Fruit fly (Drosophila melanogaster) whole organism, embryonic: ENCODE results near the gene CG11986.

Experiments used
- B-H2 ChIP-seq: fragments of 200-800 bp; sonication (Bioruptor generic); optimal IDR thresholded peaks from 2 replicates; lab custom pipeline; 2018; ENCODE audit warnings: missing biosample characterization, mild to moderate bottlenecking, missing genetic modification characterization
- CG11723 ChIP-seq: fragments of 200-800 bp; sonication (Bioruptor generic); optimal IDR thresholded peaks from 2 replicates; lab custom pipeline; 2017; ENCODE audit warnings: missing biosample characterization, mild to moderate bottlenecking, missing genetic modification characterization
- CG13123 ChIP-seq: fragments of 200-800 bp; sonication (Bioruptor generic); optimal IDR thresholded peaks from 2 replicates; lab custom pipeline; 2016; ENCODE audit warnings: missing biosample characterization, missing genetic modification characterization
- CG15696 ChIP-seq: fragments of 200-800 bp; sonication (Bioruptor generic); optimal IDR thresholded peaks from 2 replicates; lab custom pipeline; 2019; ENCODE audit warnings: missing biosample characterization, mild to moderate bottlenecking, missing genetic modification characterization, moderate library complexity
- CG1603 ChIP-seq: fragments of 200-800 bp; sonication (Bioruptor generic); optimal IDR thresholded peaks from 2 replicates; lab custom pipeline; 2019; ENCODE audit warnings: missing biosample characterization, mild to moderate bottlenecking, missing genetic modification characterization, moderate library complexity
- CG17829 ChIP-seq: fragments of 200-800 bp; optimal IDR thresholded peaks from 2 replicates; lab custom pipeline; 2019; ENCODE audit warnings: missing biosample characterization, mild to moderate bottlenecking, missing genetic modification characterization, moderate library complexity
- CG17912 ChIP-seq: fragments of 200-800 bp; sonication (Bioruptor generic); optimal IDR thresholded peaks from 2 replicates; lab custom pipeline; 2018; ENCODE audit warnings: missing biosample characterization, mild to moderate bottlenecking, missing genetic modification characterization
- CG4820 ChIP-seq: fragments of 200-800 bp; sonication (Bioruptor generic); optimal IDR thresholded peaks from 3 replicates; lab custom pipeline; 2016; ENCODE audit warnings: missing biosample characterization, missing genetic modification characterization
- CG7271 ChIP-seq: fragments of 200-800 bp; sonication (Bioruptor generic); optimal IDR thresholded peaks from 2 replicates; lab custom pipeline; 2018; ENCODE audit warnings: missing biosample characterization, mild to moderate bottlenecking, missing genetic modification characterization, moderate library complexity
- CG7357 ChIP-seq: fragments of 200-800 bp; sonication (Bioruptor generic); IDR thresholded peaks from 3 replicates; pipeline ENCODE4 v1.3.6; 2022; ENCODE audit warnings: missing biosample characterization, missing genetic modification characterization
- CG7556 ChIP-seq: fragments of 200-800 bp; sonication (Bioruptor generic); optimal IDR thresholded peaks from 2 replicates; lab custom pipeline; 2017; ENCODE audit warnings: missing biosample characterization, mild to moderate bottlenecking, missing genetic modification characterization
- CG7839 ChIP-seq: fragments of 200-800 bp; sonication (Bioruptor generic); optimal IDR thresholded peaks from 3 replicates; lab custom pipeline; 2018; ENCODE audit warnings: missing biosample characterization, mild to moderate bottlenecking, missing genetic modification characterization, moderate library complexity
- CG7987 ChIP-seq: fragments of 200-800 bp; sonication (Bioruptor generic); optimal IDR thresholded peaks from 2 replicates; lab custom pipeline; 2018; ENCODE audit warnings: missing biosample characterization, mild to moderate bottlenecking, missing genetic modification characterization, moderate library complexity
- CG9215 ChIP-seq: fragments of 200-800 bp; sonication (Bioruptor generic); IDR thresholded peaks from 2 replicates; pipeline ENCODE4 v1.3.6; 2022; ENCODE audit warnings: missing biosample characterization, missing genetic modification characterization
- CG9797 ChIP-seq: fragments of 200-800 bp; sonication (Bioruptor generic); optimal IDR thresholded peaks from 3 replicates; lab custom pipeline; 2018; ENCODE audit warnings: missing biosample characterization, mild to moderate bottlenecking, missing genetic modification characterization
- Camta ChIP-seq: fragments of 200-800 bp; sonication (Bioruptor generic); optimal IDR thresholded peaks from 2 replicates; lab custom pipeline; 2016; ENCODE audit warnings: missing biosample characterization, missing genetic modification characterization
- Chrac-16 ChIP-seq: fragments of 200-800 bp; sonication (Bioruptor generic); optimal IDR thresholded peaks from 3 replicates; lab custom pipeline; 2016; ENCODE audit warnings: missing biosample characterization, missing genetic modification characterization
- CoRest ChIP-seq: fragments of 200-800 bp; sonication (Bioruptor generic); optimal IDR thresholded peaks from 3 replicates; lab custom pipeline; 2018; ENCODE audit warnings: missing biosample characterization, mild to moderate bottlenecking, missing genetic modification characterization, moderate library complexity
- Doc2 ChIP-seq: fragments of 200-800 bp; sonication (Bioruptor generic); IDR thresholded peaks from 2 replicates; pipeline ENCODE4 v1.3.6; 2022; ENCODE audit warnings: missing biosample characterization, missing genetic modification characterization
- Fer1 ChIP-seq: fragments of 200-800 bp; sonication (Bioruptor generic); optimal IDR thresholded peaks from 2 replicates; lab custom pipeline; 2017; ENCODE audit warnings: missing biosample characterization, mild to moderate bottlenecking, missing genetic modification characterization
- HLHmδ ChIP-seq: fragments of 200-800 bp; sonication (Bioruptor generic); optimal IDR thresholded peaks from 2 replicates; lab custom pipeline; 2018; ENCODE audit warnings: missing biosample characterization, mild to moderate bottlenecking, missing genetic modification characterization, moderate library complexity
- HmgD ChIP-seq: fragments of 200-800 bp; sonication (Bioruptor generic); optimal IDR thresholded peaks from 3 replicates; lab custom pipeline; 2016; ENCODE audit warnings: missing biosample characterization, missing genetic modification characterization
- Hr78 ChIP-seq, 2 experiments: fragments of 200-800 bp in 1 of 2; fragments of >200 bp in 1 of 2; sonication (Bioruptor generic) in 1 of 2; optimal IDR thresholded peaks; 2 replicates each; lab custom pipeline; 2017 to 2019; ENCODE audit warnings: missing biosample characterization in 2 of 2, missing genetic modification characterization in 2 of 2, mild to moderate bottlenecking in 1 of 2, moderate library complexity in 1 of 2
- MTF-1 ChIP-seq: fragments of 200-800 bp; sonication (Bioruptor generic); optimal IDR thresholded peaks from 2 replicates; lab custom pipeline; 2018; ENCODE audit warnings: missing biosample characterization, mild to moderate bottlenecking, missing genetic modification characterization, borderline replicate concordance
- Mad ChIP-seq: fragments of 200-800 bp; sonication (Bioruptor generic); optimal IDR thresholded peaks from 2 replicates; lab custom pipeline; 2016; ENCODE audit warnings: missing biosample characterization, missing genetic modification characterization
- NC2β ChIP-seq: fragments of 200-800 bp; sonication (Bioruptor generic); optimal IDR thresholded peaks from 2 replicates; lab custom pipeline; 2016; ENCODE audit warnings: missing biosample characterization, missing genetic modification characterization
- Oaz ChIP-seq: fragments of 200-800 bp; sonication (Bioruptor generic); IDR thresholded peaks from 2 replicates; pipeline ENCODE4 v1.3.6; 2022; ENCODE audit warnings: missing biosample characterization, missing genetic modification characterization
- Oli ChIP-seq: fragments of 200-800 bp; sonication (Bioruptor generic); optimal IDR thresholded peaks from 2 replicates; lab custom pipeline; 2018; ENCODE audit warnings: missing biosample characterization, mild to moderate bottlenecking, missing genetic modification characterization, moderate library complexity
- Six4 ChIP-seq: fragments of 200-800 bp; sonication (Bioruptor generic); optimal IDR thresholded peaks from 2 replicates; lab custom pipeline; 2016; ENCODE audit warnings: missing biosample characterization, missing genetic modification characterization
- br ChIP-seq: fragments of >200 bp; optimal IDR thresholded peaks from 2 replicates; lab custom pipeline; 2017
- cato ChIP-seq: fragments of 200-800 bp; sonication (Bioruptor generic); optimal IDR thresholded peaks from 2 replicates; lab custom pipeline; 2016; ENCODE audit warnings: missing biosample characterization, missing genetic modification characterization, borderline replicate concordance
- cg ChIP-seq: fragments of 200-800 bp; sonication (Bioruptor generic); optimal IDR thresholded peaks from 3 replicates; lab custom pipeline; 2019; ENCODE audit warnings: missing biosample characterization, mild to moderate bottlenecking, missing genetic modification characterization, moderate library complexity
- ewg ChIP-seq: fragments of 200-800 bp; sonication (Bioruptor generic); optimal IDR thresholded peaks from 3 replicates; lab custom pipeline; 2017; ENCODE audit warnings: mild to moderate bottlenecking, missing biosample characterization, missing genetic modification reagents, missing genetic modification characterization
- fd102C ChIP-seq: fragments of 200-800 bp; sonication (Bioruptor generic); optimal IDR thresholded peaks from 2 replicates; lab custom pipeline; 2018; ENCODE audit warnings: missing biosample characterization, mild to moderate bottlenecking, missing genetic modification characterization, moderate library complexity
- fd3F ChIP-seq: fragments of 200-800 bp; sonication (Bioruptor generic); optimal IDR thresholded peaks from 2 replicates; lab custom pipeline; 2018; ENCODE audit warnings: missing biosample characterization, mild to moderate bottlenecking, missing genetic modification characterization, moderate library complexity
- fd64A ChIP-seq: fragments of 200-800 bp; sonication (Bioruptor generic); optimal IDR thresholded peaks from 3 replicates; lab custom pipeline; 2018; ENCODE audit warnings: missing biosample characterization, mild to moderate bottlenecking, missing genetic modification characterization
- fd96Cb ChIP-seq: fragments of 200-800 bp; sonication (Bioruptor generic); optimal IDR thresholded peaks from 2 replicates; lab custom pipeline; 2018; ENCODE audit warnings: missing biosample characterization, mild to moderate bottlenecking, missing genetic modification characterization, moderate library complexity
- gt ChIP-seq: fragments of 200-800 bp; sonication (Bioruptor generic); IDR thresholded peaks from 2 replicates; pipeline ENCODE4 v1.3.6; 2022; ENCODE audit warnings: missing biosample characterization, missing genetic modification characterization
- ind ChIP-seq: fragments of 200-800 bp; sonication (Bioruptor generic); optimal IDR thresholded peaks from 3 replicates; lab custom pipeline; 2016; ENCODE audit warnings: missing biosample characterization, missing genetic modification characterization
- lilli ChIP-seq: fragments of 200-800 bp; sonication (Bioruptor generic); optimal IDR thresholded peaks from 3 replicates; lab custom pipeline; 2016; ENCODE audit warnings: missing biosample characterization, missing genetic modification characterization
- nerfin-1 ChIP-seq: fragments of 200-800 bp; sonication (Bioruptor generic); optimal IDR thresholded peaks from 3 replicates; lab custom pipeline; 2019; ENCODE audit warnings: missing biosample characterization, mild to moderate bottlenecking, missing genetic modification characterization, moderate library complexity
- pan ChIP-seq, 4 experiments: fragments of >200 bp in 3 of 4; fragments of 200-800 bp in 1 of 4; sonication (Bioruptor generic) in 1 of 4; optimal IDR thresholded peaks in 3 of 4; IDR thresholded peaks in 1 of 4; 2 replicates each; pipeline versions ENCODE4 v1.3.6 to Lab custom; 2017 to 2022; ENCODE audit warnings: missing biosample characterization in 2 of 4, missing genetic modification characterization in 2 of 4, mixed read lengths in 1 of 4
- rib ChIP-seq: fragments of 200-800 bp; sonication (Bioruptor generic); IDR thresholded peaks from 2 replicates; pipeline ENCODE4 v1.3.6; 2022; ENCODE audit warnings: missing biosample characterization, missing genetic modification characterization
- trem ChIP-seq: fragments of 200-800 bp; optimal IDR thresholded peaks from 3 replicates; lab custom pipeline; 2019; ENCODE audit warnings: missing biosample characterization, mild to moderate bottlenecking, missing genetic modification characterization, moderate library complexity
- trh ChIP-seq: fragments of 200-800 bp; sonication (Bioruptor generic); optimal IDR thresholded peaks from 2 replicates; lab custom pipeline; 2016; ENCODE audit warnings: missing biosample characterization, missing genetic modification characterization
- unpg ChIP-seq: fragments of 200-800 bp; sonication (Bioruptor generic); optimal IDR thresholded peaks from 3 replicates; lab custom pipeline; 2018; ENCODE audit warnings: missing biosample characterization, mild to moderate bottlenecking, missing genetic modification characterization, moderate library complexity
- vfl ChIP-seq: fragments of 200-800 bp; sonication (Bioruptor generic); optimal IDR thresholded peaks from 2 replicates; lab custom pipeline; 2016; ENCODE audit warnings: missing biosample characterization, missing genetic modification characterization
- wek ChIP-seq: fragments of 200-800 bp; sonication (Bioruptor generic); optimal IDR thresholded peaks from 3 replicates; lab custom pipeline; 2018; ENCODE audit warnings: missing biosample characterization, mild to moderate bottlenecking, missing genetic modification characterization, moderate library complexity

Gene CG11986

dm6 chr3R:9054442-9055118 lies 39.3 kb downstream of the CG11986 start (continued):
- TF ChIP-seq CG7271 (tag; lab: Kevin White, UChicago) (peak; percentile 6), CG11723 (peak; percentile 20), CG17912 (GFP tag; lab: Kevin White, UChicago) (no peak), fd96Cb (tag; lab: Kevin White, UChicago) (peak; percentile 51), unpg (GFP tag; lab: Kevin White, UChicago) (peak; percentile 79), Chrac-16 (GFP tag; lab: Kevin White, UChicago) (peak; percentile 50), fd3F (GFP tag; lab: Kevin White, UChicago) (peak; percentile 70), CG7987 (GFP tag; lab: Kevin White, UChicago) (peak; percentile 54), vfl (GFP tag; lab: Kevin White, UChicago) (peak; percentile 71), CG7556 (peak; percentile 71), Mad (GFP tag; lab: Kevin White, UChicago) (no peak), Six4 (GFP tag; lab: Kevin White, UChicago) (no peak), CG7357 (peak; percentile 49; the same call in 1 of the 3 replicates), MTF-1 (GFP tag; lab: Kevin White, UChicago) (peak; percentile 40), trem (tag; lab: Kevin White, UChicago) (peak; percentile 13), Oli (peak; percentile 50), CG1603 (tag; lab: Kevin White, UChicago) (peak; percentile 89), br (lab: Kevin White, UChicago) (no peak), CG15696 (tag; lab: Kevin White, UChicago) (peak; percentile 24), ind (GFP tag; lab: Kevin White, UChicago) (peak; percentile 61), nerfin-1 (tag; lab: Kevin White, UChicago) (peak; percentile 4), HmgD (GFP tag; lab: Kevin White, UChicago) (no peak), CG9797 (GFP tag; lab: Kevin White, UChicago) (no peak), CG9215 (GFP tag; lab: Robert Waterston, UW) (no peak), wek (GFP tag; lab: Kevin White, UChicago) (peak; percentile 49), ewg (GFP tag; lab: Kevin White, UChicago) (peak; percentile 36), CG4820 (GFP tag; lab: Kevin White, UChicago) (peak; percentile 54), HLHmδ (GFP tag; lab: Kevin White, UChicago) (peak; percentile 38), Camta (GFP tag; lab: Kevin White, UChicago) (no peak), Doc2 (GFP tag; lab: Robert Waterston, UW) (no peak), gt (GFP tag; lab: Robert Waterston, UW) (no peak), pan (optimal IDR thresholded peaks at IDR 0.05; lab: Kevin White, UChicago) (no peak), pan (GFP tag; optimal IDR thresholded peaks at IDR 0.05 in 1 of 2, IDR thresholded peaks at IDR 0.05 in 1 of 2) (no peak), trh (GFP tag; lab: Kevin White, UChicago) (peak; percentile 36), CG7839 (tag; lab: Kevin White, UChicago) (peak; percentile 65), B-H2 (no peak), Fer1 (GFP tag; lab: Kevin White, UChicago) (peak; percentile 70), Oaz (GFP tag; lab: Robert Waterston, UW) (no peak), Hr78 (GFP tag; optimal IDR thresholded peaks at IDR 0.05; lab: Kevin White, UChicago) (peak in 1 of 2 experiments; percentile 39), rib (no peak), CG17829 (tag; lab: Kevin White, UChicago) (peak; percentile 69), fd64A (GFP tag; lab: Kevin White, UChicago) (peak; percentile 39), cg (GFP tag; lab: Kevin White, UChicago) (peak; percentile 87), lilli (GFP tag; lab: Kevin White, UChicago) (peak; percentile 59), CoRest (peak; percentile 51), fd102C (GFP tag; lab: Kevin White, UChicago) (no peak), NC2β (GFP tag; lab: Kevin White, UChicago) (peak; percentile 39), CG13123 (GFP tag; lab: Kevin White, UChicago) (peak; percentile 11), cato (peak; percentile 51)
